Fruit fly (Drosophila melanogaster) whole organism, embryonic: ENCODE results near the gene CheA29a.

Experiments used
- Abd-B ChIP-seq: fragments of 200-800 bp; sonication (Bioruptor generic); optimal IDR thresholded peaks from 2 replicates; lab custom pipeline; 2018; ENCODE audit warnings: missing biosample characterization, mild to moderate bottlenecking, missing genetic modification characterization, moderate library complexity
- Adf1 ChIP-seq: fragments of 200-800 bp; sonication (Bioruptor generic); IDR thresholded peaks from 2 replicates; pipeline ENCODE4 v1.3.6; 2022; ENCODE audit warnings: missing biosample characterization, missing genetic modification characterization
- Bdp1 ChIP-seq: fragments of 200-800 bp; sonication (Bioruptor generic); optimal IDR thresholded peaks from 3 replicates; lab custom pipeline; 2016; ENCODE audit warnings: missing biosample characterization, missing genetic modification characterization
- Bgb ChIP-seq: fragments of 200-800 bp; sonication (Bioruptor generic); IDR thresholded peaks from 2 replicates; pipeline ENCODE4 v1.3.6; 2022; ENCODE audit warnings: missing biosample characterization, missing genetic modification characterization; ENCODE audit not compliant: partially characterized antibody
- CG10267 ChIP-seq: fragments of 200-800 bp; sonication (Bioruptor generic); optimal IDR thresholded peaks from 2 replicates; lab custom pipeline; 2018; ENCODE audit warnings: missing biosample characterization, mild to moderate bottlenecking, missing genetic modification characterization, moderate library complexity
- CG13894 ChIP-seq: fragments of 200-800 bp; sonication (Bioruptor generic); optimal IDR thresholded peaks from 3 replicates; lab custom pipeline; 2018; ENCODE audit warnings: missing biosample characterization, mild to moderate bottlenecking, missing genetic modification characterization, moderate library complexity
- CG14050 ChIP-seq: fragments of 200-800 bp; sonication (Bioruptor generic); IDR thresholded peaks from 3 replicates; pipeline ENCODE4 v1.3.6; 2022; ENCODE audit warnings: missing biosample characterization, missing genetic modification characterization
- CG14710 ChIP-seq: fragments of 200-800 bp; sonication (Bioruptor generic); optimal IDR thresholded peaks from 3 replicates; lab custom pipeline; 2019; ENCODE audit warnings: missing biosample characterization, mild to moderate bottlenecking, missing genetic modification characterization, moderate library complexity
- CG15514 ChIP-seq: fragments of 200-800 bp; sonication (Bioruptor generic); optimal IDR thresholded peaks from 3 replicates; lab custom pipeline; 2017; ENCODE audit warnings: missing biosample characterization, missing genetic modification characterization, mild to moderate bottlenecking, moderate library complexity, missing genetic modification reagents
- CG15601 ChIP-seq: fragments of 200-800 bp; sonication (Bioruptor generic); optimal IDR thresholded peaks from 3 replicates; lab custom pipeline; 2019; ENCODE audit warnings: missing biosample characterization, mild to moderate bottlenecking, missing genetic modification characterization, moderate library complexity
- CG1603 ChIP-seq: fragments of 200-800 bp; sonication (Bioruptor generic); optimal IDR thresholded peaks from 2 replicates; lab custom pipeline; 2019; ENCODE audit warnings: missing biosample characterization, mild to moderate bottlenecking, missing genetic modification characterization, moderate library complexity
- CG17829 ChIP-seq: fragments of 200-800 bp; optimal IDR thresholded peaks from 2 replicates; lab custom pipeline; 2019; ENCODE audit warnings: missing biosample characterization, mild to moderate bottlenecking, missing genetic modification characterization, moderate library complexity
- CG2116 ChIP-seq: fragments of 200-800 bp; sonication (Bioruptor generic); optimal IDR thresholded peaks from 3 replicates; lab custom pipeline; 2018; ENCODE audit warnings: missing biosample characterization, mild to moderate bottlenecking, missing genetic modification characterization
- CG2120 ChIP-seq: fragments of 200-800 bp; sonication (Bioruptor generic); optimal IDR thresholded peaks from 3 replicates; lab custom pipeline; 2016; ENCODE audit warnings: missing biosample characterization, missing genetic modification characterization
- CG2712 ChIP-seq: fragments of 200-800 bp; optimal IDR thresholded peaks from 3 replicates; lab custom pipeline; 2019; ENCODE audit warnings: missing biosample characterization, mild to moderate bottlenecking, missing genetic modification characterization, moderate library complexity
- CG31224 ChIP-seq: fragments of 200-800 bp; sonication (Bioruptor generic); IDR thresholded peaks from 2 replicates; pipeline ENCODE4 v1.3.6; 2022; ENCODE audit warnings: missing biosample characterization, missing genetic modification characterization
- CG31365 ChIP-seq: fragments of 200-800 bp; sonication (Bioruptor generic); optimal IDR thresholded peaks from 2 replicates; lab custom pipeline; 2018; ENCODE audit warnings: missing biosample characterization, mild to moderate bottlenecking, missing genetic modification characterization
- CG42726 ChIP-seq: fragments of 200-800 bp; sonication (Bioruptor generic); IDR thresholded peaks from 2 replicates; pipeline ENCODE4 v1.3.6; 2022; ENCODE audit warnings: missing biosample characterization, missing genetic modification characterization; ENCODE audit not compliant: partially characterized antibody
- CG6272 ChIP-seq: fragments of 200-800 bp; sonication (Bioruptor generic); IDR thresholded peaks from 2 replicates; pipeline ENCODE4 v1.3.6; 2022; ENCODE audit warnings: missing biosample characterization, missing genetic modification characterization
- CG8290 ChIP-seq, 3 experiments: fragments of 200-800 bp; sonication (Bioruptor generic); optimal IDR thresholded peaks; 2 replicates each; lab custom pipeline; 2016 to 2019; ENCODE audit warnings: missing biosample characterization in 3 of 3, missing genetic modification characterization in 3 of 3, mild to moderate bottlenecking in 2 of 3, moderate library complexity in 1 of 3
- CG9727 ChIP-seq: fragments of 200-800 bp; sonication (Bioruptor generic); optimal IDR thresholded peaks from 3 replicates; lab custom pipeline; 2017; ENCODE audit warnings: missing biosample characterization, mild to moderate bottlenecking, missing genetic modification characterization
- CrebB ChIP-seq: fragments of 200-800 bp; sonication (Bioruptor generic); optimal IDR thresholded peaks from 3 replicates; lab custom pipeline; 2018; ENCODE audit warnings: missing biosample characterization, mild to moderate bottlenecking, missing genetic modification characterization
- Dfd ChIP-seq, 2 experiments: fragments of >200 bp; optimal IDR thresholded peaks; 2 replicates each; lab custom pipeline; 2017; ENCODE audit warnings: missing biosample characterization in 2 of 2, missing genetic modification characterization in 2 of 2
- Dip3 ChIP-seq: fragments of 200-800 bp; sonication (Bioruptor generic); optimal IDR thresholded peaks from 3 replicates; lab custom pipeline; 2016; ENCODE audit warnings: missing biosample characterization, missing genetic modification characterization
- Dll ChIP-seq: fragments of 200-800 bp; sonication (Bioruptor generic); IDR thresholded peaks from 4 replicates; pipeline ENCODE4 v1.3.6; 2022; ENCODE audit warnings: missing biosample characterization, missing genetic modification characterization; ENCODE audit not compliant: partially characterized antibody
- HLH4C ChIP-seq: fragments of 200-800 bp; sonication (Bioruptor generic); IDR thresholded peaks from 3 replicates; pipeline ENCODE4 v1.3.6; 2022; ENCODE audit warnings: missing biosample characterization, missing genetic modification characterization; ENCODE audit not compliant: partially characterized antibody
- HLH54F ChIP-seq: fragments of 200-800 bp; sonication (Bioruptor generic); optimal IDR thresholded peaks from 3 replicates; lab custom pipeline; 2016; ENCODE audit warnings: missing biosample characterization, missing genetic modification characterization
- Meics ChIP-seq: fragments of 200-800 bp; sonication (Bioruptor generic); optimal IDR thresholded peaks from 2 replicates; lab custom pipeline; 2017; ENCODE audit warnings: missing biosample characterization, mild to moderate bottlenecking, missing genetic modification characterization
- Myb ChIP-seq: fragments of 200-800 bp; sonication (Bioruptor generic); optimal IDR thresholded peaks from 2 replicates; lab custom pipeline; 2016; ENCODE audit warnings: missing biosample characterization, missing genetic modification characterization
- Opbp ChIP-seq: fragments of 200-800 bp; sonication (Bioruptor generic); IDR thresholded peaks from 3 replicates; pipeline ENCODE4 v1.3.6; 2022; ENCODE audit warnings: missing biosample characterization, missing genetic modification characterization; ENCODE audit not compliant: partially characterized antibody
- Sry-β ChIP-seq: fragments of 200-800 bp; sonication (Bioruptor generic); optimal IDR thresholded peaks from 2 replicates; lab custom pipeline; 2018; ENCODE audit warnings: missing biosample characterization, mild to moderate bottlenecking, missing genetic modification characterization, moderate library complexity
- Sry-δ ChIP-seq: fragments of 200-800 bp; sonication (Bioruptor generic); optimal IDR thresholded peaks from 2 replicates; lab custom pipeline; 2016; ENCODE audit warnings: missing biosample characterization, missing genetic modification characterization
- amos ChIP-seq: fragments of 200-800 bp; sonication (Bioruptor generic); IDR thresholded peaks from 2 replicates; pipeline ENCODE4 v1.3.6; 2022; ENCODE audit warnings: missing biosample characterization, missing genetic modification characterization; ENCODE audit not compliant: partially characterized antibody
- bbx ChIP-seq: fragments of 200-800 bp; sonication (Bioruptor generic); IDR thresholded peaks from 2 replicates; pipeline ENCODE4 v1.3.6; 2022; ENCODE audit warnings: missing biosample characterization, missing genetic modification characterization; ENCODE audit not compliant: partially characterized antibody
- exex ChIP-seq: fragments of 200-800 bp; sonication (Bioruptor generic); optimal IDR thresholded peaks from 4 replicates; lab custom pipeline; 2018; ENCODE audit warnings: missing biosample characterization, mild to moderate bottlenecking, missing genetic modification characterization, moderate library complexity
- hb ChIP-seq: fragments of 200-800 bp; sonication (Bioruptor generic); IDR thresholded peaks from 3 replicates; pipeline ENCODE4 v1.3.6; 2022; ENCODE audit warnings: missing biosample characterization, missing genetic modification characterization; ENCODE audit not compliant: partially characterized antibody
- kay ChIP-seq: fragments of 200-800 bp; sonication (Bioruptor generic); optimal IDR thresholded peaks from 2 replicates; lab custom pipeline; 2016; ENCODE audit warnings: missing biosample characterization, missing genetic modification characterization
- maf-S ChIP-seq: fragments of 200-800 bp; sonication (Bioruptor generic); optimal IDR thresholded peaks from 2 replicates; lab custom pipeline; 2016; ENCODE audit warnings: missing biosample characterization, missing genetic modification characterization
- nmo ChIP-seq: fragments of 200-800 bp; sonication (Bioruptor generic); optimal IDR thresholded peaks from 2 replicates; lab custom pipeline; 2018; ENCODE audit warnings: missing biosample characterization, mild to moderate bottlenecking, missing genetic modification characterization, moderate library complexity
- p53 ChIP-seq: fragments of 200-800 bp; sonication (Bioruptor generic); optimal IDR thresholded peaks from 2 replicates; lab custom pipeline; 2016; ENCODE audit warnings: missing biosample characterization, missing genetic modification characterization
- pita ChIP-seq: fragments of 200-800 bp; sonication (Bioruptor generic); optimal IDR thresholded peaks from 2 replicates; lab custom pipeline; 2017; ENCODE audit warnings: missing biosample characterization, mild to moderate bottlenecking, missing genetic modification characterization
- pnt ChIP-seq: fragments of 200-800 bp; sonication (Bioruptor generic); optimal IDR thresholded peaks from 3 replicates; lab custom pipeline; 2016; ENCODE audit warnings: missing biosample characterization, missing genetic modification characterization
- pum ChIP-seq: fragments of 200-800 bp; sonication (Bioruptor generic); optimal IDR thresholded peaks from 2 replicates; lab custom pipeline; 2016; ENCODE audit warnings: missing biosample characterization, missing genetic modification characterization
- pzg ChIP-seq: fragments of 200-800 bp; sonication (Bioruptor generic); optimal IDR thresholded peaks from 3 replicates; lab custom pipeline; 2018; ENCODE audit warnings: missing biosample characterization, mild to moderate bottlenecking, missing genetic modification characterization, moderate library complexity
- salm ChIP-seq: fragments of 200-800 bp; sonication (Bioruptor generic); optimal IDR thresholded peaks from 2 replicates; lab custom pipeline; 2018; ENCODE audit warnings: missing biosample characterization, mild to moderate bottlenecking, missing genetic modification characterization
- sens ChIP-seq: fragments of 200-800 bp; sonication (Bioruptor generic); peaks from one replicate; lab custom pipeline; 2016; ENCODE audit warnings: missing biosample characterization, missing genetic modification characterization
- sens-2 ChIP-seq: fragments of 200-800 bp; sonication (Bioruptor generic); IDR thresholded peaks from 2 replicates; pipeline ENCODE4 v1.3.6; 2022; ENCODE audit warnings: missing biosample characterization, missing genetic modification characterization
- sug ChIP-seq: fragments of 200-800 bp; optimal IDR thresholded peaks from 2 replicates; lab custom pipeline; 2019; ENCODE audit warnings: missing biosample characterization, mild to moderate bottlenecking, missing genetic modification characterization, moderate library complexity
- zfh1 ChIP-seq: fragments of 200-800 bp; sonication (Bioruptor generic); IDR thresholded peaks from 3 replicates; pipeline ENCODE4 v1.3.6; 2022; ENCODE audit warnings: missing biosample characterization, missing genetic modification characterization

The CheA29a gene

dm6 chr2L:8477971-8478370 lies 822 bp downstream of the CheA29a start:
- TF ChIP-seq CG17829 (tag; lab: Kevin White, UChicago), result peak; percentile 23
- TF ChIP-seq Meics (GFP tag; lab: Kevin White, UChicago), result no peak
- peak; percentile 70; the same call in 1 of the 2 replicates for TF ChIP-seq CG42726 (GFP tag; lab: Robert Waterston, UW)
- peak; percentile 69 for TF ChIP-seq Sry-δ (GFP tag; lab: Kevin White, UChicago)
- peak; percentile 53 for TF ChIP-seq CG2116 (GFP tag; lab: Kevin White, UChicago)
- TF ChIP-seq CG2120 (GFP tag; lab: Kevin White, UChicago), result peak; percentile 17
- no peak for TF ChIP-seq CG14050 (GFP tag; lab: Robert Waterston, UW)
- TF ChIP-seq sug, result no peak
- no peak for TF ChIP-seq Sry-β (GFP tag; lab: Kevin White, UChicago)
- peak; percentile 1 for TF ChIP-seq HLH54F (GFP tag; lab: Kevin White, UChicago)
- TF ChIP-seq CG15601, result peak; percentile 20
- TF ChIP-seq Adf1 (GFP tag; lab: Robert Waterston, UW), result no peak
- TF ChIP-seq bbx (GFP tag; lab: Robert Waterston, UW), result peak; percentile 52; the same call in 1 of the 2 replicates
- TF ChIP-seq sens-2 (GFP tag; lab: Robert Waterston, UW), result no peak
- peak; percentile 72; the same call in 2 of the 3 replicates for TF ChIP-seq Opbp
- peak; percentile 91 for TF ChIP-seq Bdp1
- peak; percentile 11 for TF ChIP-seq Dip3 (GFP tag; lab: Kevin White, UChicago)
- TF ChIP-seq CG1603 (tag; lab: Kevin White, UChicago), result peak; percentile 75
- peak; percentile 29 for TF ChIP-seq Abd-B
- no peak for TF ChIP-seq CG13894 (tag; lab: Kevin White, UChicago)
- no peak for TF ChIP-seq CrebB (tag; lab: Kevin White, UChicago)
- peak; percentile 100 for TF ChIP-seq CG31365 (tag; lab: Kevin White, UChicago)
- TF ChIP-seq zfh1 (GFP tag; lab: Robert Waterston, UW), result no peak
- no peak for TF ChIP-seq CG31224 (GFP tag; lab: Robert Waterston, UW)
- peak; percentile 56; the same call in 1 of the 2 replicates for TF ChIP-seq Bgb (GFP tag; lab: Robert Waterston, UW)
- TF ChIP-seq Myb (GFP tag; lab: Kevin White, UChicago), result peak; percentile 100
- no peak for TF ChIP-seq kay (GFP tag; lab: Kevin White, UChicago)
- TF ChIP-seq pnt (GFP tag; lab: Kevin White, UChicago), result no peak
- TF ChIP-seq HLH4C (GFP tag; lab: Robert Waterston, UW), result peak; percentile 49; the same call in 1 of the 3 replicates
- no peak for TF ChIP-seq exex
- TF ChIP-seq pum (GFP tag; lab: Kevin White, UChicago), result no peak
- peak; percentile 48 for TF ChIP-seq sens
- TF ChIP-seq hb (GFP tag; lab: Robert Waterston, UW), result 0 out of 3 replicates have a peak, but pooled peaks have one; percentile 40
- peak; percentile 12 for TF ChIP-seq pita (GFP tag; lab: Kevin White, UChicago)
- TF ChIP-seq CG8290 (GFP tag; optimal IDR thresholded peaks at IDR 0.05; lab: Kevin White, UChicago), result peak; percentile 82
- peak in 1 of 2 experiments; percentile 10 for TF ChIP-seq CG8290 (tag; optimal IDR thresholded peaks at IDR 0.05; lab: Kevin White, UChicago)
- TF ChIP-seq CG6272 (GFP tag; lab: Robert Waterston, UW), result 0 out of 2 replicates have a peak, but pooled peaks have one; percentile 12
- peak; percentile 19; the same call in 1 of the 4 replicates for TF ChIP-seq Dll (GFP tag; lab: Robert Waterston, UW)
- TF ChIP-seq salm (tag; lab: Kevin White, UChicago), result no peak
- no peak for TF ChIP-seq p53 (GFP tag; lab: Kevin White, UChicago)
- TF ChIP-seq CG15514, result peak; percentile 22
- peak; percentile 35 for TF ChIP-seq nmo
- TF ChIP-seq CG9727 (GFP tag; lab: Kevin White, UChicago), result no peak
- TF ChIP-seq pzg (GFP tag; lab: Kevin White, UChicago), result peak; percentile 62
- TF ChIP-seq amos (GFP tag; lab: Robert Waterston, UW), result peak; percentile 65
- peak in 1 of 2 experiments; percentile 98 for TF ChIP-seq Dfd (GFP tag; optimal IDR thresholded peaks at IDR 0.05; lab: Kevin White, UChicago)
- peak; percentile 78 for TF ChIP-seq CG10267
- peak; percentile 28 for TF ChIP-seq CG2712 (tag; lab: Kevin White, UChicago)
- TF ChIP-seq CG14710 (tag; lab: Kevin White, UChicago), result peak; percentile 55
- peak; percentile 3 for TF ChIP-seq maf-S (GFP tag; lab: Kevin White, UChicago)
